Worm (Caenorhabditis elegans): ENCODE measurements around the gene nuo-4.
A peak's percentile ranks its signal among the peaks of the same experiment; 100 is the strongest.

nuo-4 gene

ce11 chrIII:7189581-7190128 lies 31.0 kb upstream of the nuo-4 start, which contains the start of gene rps-21 (continued):
- no peak for TF ChIP-seq fkh-3 (tag; optimal IDR thresholded peaks at IDR 0.05)
- no peak for TF ChIP-seq ZK185.1 (tag; optimal IDR thresholded peaks at IDR 0.05; ENCODE audit: poor library complexity, severe bottlenecking)
- TF ChIP-seq cebp-1 (GFP tag; IDR thresholded peaks at IDR 0.05), result 0 out of 2 replicates have a peak, but pooled peaks have one; percentile 10
- TF ChIP-seq cebp-1 (tag; optimal IDR thresholded peaks at IDR 0.05), result peak; percentile 42
- TF ChIP-seq efl-1 (GFP tag; optimal IDR thresholded peaks at IDR 0.05), result peak; percentile 42
- no peak for TF ChIP-seq hlh-12 (tag; optimal IDR thresholded peaks at IDR 0.05)
- no peak for TF ChIP-seq ztf-6 (GFP tag; IDR thresholded peaks at IDR 0.05)
- no peak for TF ChIP-seq hsf-1 (GFP tag; IDR thresholded peaks at IDR 0.05)
- TF ChIP-seq let-607 (tag; optimal IDR thresholded peaks at IDR 0.05), result no peak
- no peak for TF ChIP-seq ztf-26 (tag; optimal IDR thresholded peaks at IDR 0.05)
- TF ChIP-seq attf-3 (GFP tag; conservative IDR thresholded peaks at IDR 0.05), result peak; percentile 34
- TF ChIP-seq ceh-91 (GFP tag; IDR thresholded peaks at IDR 0.05), result peak; percentile 21; the same call in 1 of the 2 replicates
- TF ChIP-seq madf-6 (GFP tag; IDR thresholded peaks at IDR 0.05), result peak; percentile 59
- TF ChIP-seq F33H1.4 (GFP tag; IDR thresholded peaks at IDR 0.05), result peak; percentile 94

DNA sequence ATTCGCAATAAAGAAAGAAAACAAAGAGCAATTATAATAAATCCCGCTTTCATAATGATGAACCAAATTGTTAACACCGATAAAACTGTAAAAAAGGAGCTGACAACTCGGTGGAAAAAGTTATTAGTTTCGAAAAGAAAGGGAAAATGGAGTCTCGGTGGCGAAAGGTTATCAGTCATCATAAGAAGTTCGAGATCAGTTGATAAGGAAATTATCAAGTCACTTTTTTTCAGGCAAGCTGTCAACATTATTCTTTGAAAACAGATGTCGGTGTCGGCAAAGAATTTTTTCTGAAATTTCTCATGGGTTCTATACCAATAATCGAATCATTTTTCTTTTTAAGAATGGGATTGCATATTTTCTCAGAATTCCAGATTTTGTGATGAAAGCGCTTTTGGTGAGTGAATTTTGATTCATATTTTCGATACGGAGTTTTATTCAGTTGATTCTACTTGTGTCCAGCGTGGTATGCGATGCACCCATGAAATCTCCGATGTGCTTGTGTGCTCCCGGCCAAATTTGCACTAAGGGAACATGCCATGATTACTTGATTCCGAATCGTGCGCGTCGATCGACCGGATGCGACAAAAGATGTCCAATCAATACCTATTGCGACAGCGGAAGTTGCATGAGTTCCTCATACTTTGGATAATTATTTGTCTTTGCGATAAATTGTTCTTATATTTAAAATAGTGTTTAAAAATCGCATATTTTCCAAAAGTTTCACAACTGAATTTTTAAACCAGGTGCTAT lies 29.9 kb upstream of the nuo-4 start, which contains the start of the genes F37C12.21 and F37C12.10:
Gene F37C12.21, plus strand, starts transcription at position 58 of the 753 bp plus-strand sequence.
Gene F37C12.10, minus strand, starts transcription at position 85 of the 753 bp plus-strand sequence.
- no peak for TF ChIP-seq snpc-3.4 (tag; optimal IDR thresholded peaks at IDR 0.05)
- no peak for TF ChIP-seq ceh-79 (tag; optimal IDR thresholded peaks at IDR 0.05)
- peak; percentile 47 for TF ChIP-seq repo-1 (tag; optimal IDR thresholded peaks at IDR 0.05)
- no peak for TF ChIP-seq lin-40 (tag; optimal IDR thresholded peaks at IDR 0.05)
- no peak for TF ChIP-seq attf-5 (GFP tag; optimal IDR thresholded peaks at IDR 0.05)
- no peak for TF ChIP-seq Y56A3A.18 (GFP tag; IDR thresholded peaks at IDR 0.05)
- no peak for TF ChIP-seq ztf-18 (tag; optimal IDR thresholded peaks at IDR 0.05)
- no peak for TF ChIP-seq nhr-27 (tag; optimal IDR thresholded peaks at IDR 0.05)
- TF ChIP-seq rcor-1 (GFP tag; IDR thresholded peaks at IDR 0.05), result no peak
- TF ChIP-seq ceh-100 (GFP tag; IDR thresholded peaks at IDR 0.05), result no peak
- no peak for TF ChIP-seq sdz-38 (tag; optimal IDR thresholded peaks at IDR 0.05)
- TF ChIP-seq ztf-25 (GFP tag; IDR thresholded peaks at IDR 0.05), result 0 out of 2 replicates have a peak, but pooled peaks have one; percentile 22
- TF ChIP-seq Y79H2A.3 (GFP tag; conservative IDR thresholded peaks at IDR 0.05), result no peak
- TF ChIP-seq lin-54 (GFP tag; optimal IDR thresholded peaks at IDR 0.05), result no peak
- TF ChIP-seq cebp-1 (GFP tag; IDR thresholded peaks at IDR 0.05), result no peak
- TF ChIP-seq cebp-1 (tag; optimal IDR thresholded peaks at IDR 0.05), result peak; percentile 19
- TF ChIP-seq lin-26 (GFP tag; IDR thresholded peaks at IDR 0.05), result 0 out of 2 replicates have a peak, but pooled peaks have one; percentile 29
- no peak for TF ChIP-seq hmg-20 (GFP tag; IDR thresholded peaks at IDR 0.05)
- 0 out of 2 replicates have a peak, but pooled peaks have one; percentile 17 for TF ChIP-seq aptf-3 (GFP tag; IDR thresholded peaks at IDR 0.05)
- no peak for TF ChIP-seq aptf-2 (GFP tag; conservative IDR thresholded peaks at IDR 0.05)
- TF ChIP-seq madf-6 (GFP tag; IDR thresholded peaks at IDR 0.05), result peak; percentile 43; the same call in 1 of the 2 replicates
- peak; percentile 15; the same call in 1 of the 2 replicates for TF ChIP-seq hmg-1.2 (GFP tag; IDR thresholded peaks at IDR 0.05)
- TF ChIP-seq nhr-120 (GFP tag; IDR thresholded peaks at IDR 0.05), result no peak
- TF ChIP-seq ZK185.1 (tag; optimal IDR thresholded peaks at IDR 0.05; ENCODE audit: poor library complexity, severe bottlenecking), result peak; percentile 25
- TF ChIP-seq ccch-3 (GFP tag; optimal IDR thresholded peaks at IDR 0.05), result no peak
- peak; percentile 62 for TF ChIP-seq B0336.3 (GFP tag; IDR thresholded peaks at IDR 0.05)
- TF ChIP-seq nfya-1 (tag; optimal IDR thresholded peaks at IDR 0.05; ENCODE audit: borderline replicate concordance, insufficient read depth), result no peak
- 0 out of 2 replicates have a peak, but pooled peaks have one; percentile 19 for TF ChIP-seq madf-3 (GFP tag; IDR thresholded peaks at IDR 0.05)
- TF ChIP-seq F23B12.7 (tag; optimal IDR thresholded peaks at IDR 0.05; ENCODE audit: insufficient read depth), result no peak
- TF ChIP-seq C17E4.6 (GFP tag; IDR thresholded peaks at IDR 0.05), result no peak
- no peak for TF ChIP-seq F57A8.1 (GFP tag; optimal IDR thresholded peaks at IDR 0.05)
- TF ChIP-seq snpc-1.3 (tag; optimal IDR thresholded peaks at IDR 0.05; ENCODE audit: insufficient read depth), result no peak
- TF ChIP-seq let-607 (tag; optimal IDR thresholded peaks at IDR 0.05), result peak in 1 of 2 experiments; percentile 24
- TF ChIP-seq nfyb-1 (GFP tag; IDR thresholded peaks at IDR 0.05), result 0 out of 2 replicates have a peak, but pooled peaks have one; percentile 8
- TF ChIP-seq dox-1 (GFP tag; IDR thresholded peaks at IDR 0.05), result peak; percentile 51

Data from whole organism, young adult.